Fruit fly (Drosophila melanogaster): ENCODE data around the gene cysu.
A peak's percentile ranks its signal among the peaks of the same experiment; 100 is the strongest.

dm6 chr3R:17449402-17449801, 23.8 kb downstream of the cysu start:
- TF ChIP-seq CTCF (optimal IDR thresholded peaks at IDR 0.05) (peak; percentile 84 to 91), CG8478 (optimal IDR thresholded peaks at IDR 0.05) (no peak)

Measured in S2 (cell line).